Fruit fly (Drosophila melanogaster) whole organism, pupa: ENCODE data around the gene TfIIA-S.
A peak's percentile ranks its signal among the peaks of the same experiment; 100 is the strongest.

Source experiments
- CG10348 ChIP-seq: fragments of 200-800 bp; sonication (Bioruptor generic); IDR thresholded peaks from 2 replicates; pipeline ENCODE4 v1.3.6; 2022; ENCODE audit warnings: missing biosample characterization, missing genetic modification characterization
- CG12605 ChIP-seq: fragments of 200-800 bp; sonication (Bioruptor generic); IDR thresholded peaks from 2 replicates; pipeline ENCODE4 v1.3.6; 2022; ENCODE audit warnings: missing biosample characterization, missing genetic modification characterization
- CG13204 ChIP-seq: fragments of 200-800 bp; sonication (Bioruptor generic); optimal IDR thresholded peaks from 2 replicates; lab custom pipeline; 2018; ENCODE audit warnings: missing biosample characterization, mild to moderate bottlenecking, missing genetic modification characterization, moderate library complexity
- CG14655 ChIP-seq: fragments of 200-800 bp; sonication (Bioruptor generic); optimal IDR thresholded peaks from 3 replicates; lab custom pipeline; 2017; ENCODE audit warnings: mild to moderate bottlenecking, missing biosample characterization, missing genetic modification reagents, missing genetic modification characterization
- CG15710 ChIP-seq: fragments of 200-800 bp; sonication (Bioruptor generic); optimal IDR thresholded peaks from 2 replicates; lab custom pipeline; 2018; ENCODE audit warnings: missing biosample characterization, mild to moderate bottlenecking, missing genetic modification characterization, moderate library complexity
- CG17806 ChIP-seq: fragments of 200-800 bp; sonication (Bioruptor generic); optimal IDR thresholded peaks from 2 replicates; lab custom pipeline; 2018; ENCODE audit warnings: missing biosample characterization, mild to moderate bottlenecking, missing genetic modification characterization, moderate library complexity
- CG32121 ChIP-seq: fragments of 200-800 bp; sonication (Bioruptor generic); IDR thresholded peaks from 2 replicates; pipeline ENCODE4 v1.3.6; 2022; ENCODE audit warnings: missing biosample characterization, missing genetic modification characterization
- CG34367 ChIP-seq: fragments of 200-800 bp; sonication (Bioruptor generic); optimal IDR thresholded peaks from 2 replicates; lab custom pipeline; 2018; ENCODE audit warnings: missing biosample characterization, mild to moderate bottlenecking, missing genetic modification characterization
- CG4496 ChIP-seq: fragments of 200-800 bp; sonication (Bioruptor generic); IDR thresholded peaks from 3 replicates; pipeline ENCODE4 v1.3.6; 2022; ENCODE audit warnings: missing biosample characterization, missing genetic modification characterization
- CG8159 ChIP-seq: fragments of 200-800 bp; sonication (Bioruptor generic); optimal IDR thresholded peaks from 3 replicates; lab custom pipeline; 2018; ENCODE audit warnings: missing biosample characterization, mild to moderate bottlenecking, missing genetic modification characterization, moderate library complexity
- CG8301 ChIP-seq: fragments of 200-800 bp; sonication (Bioruptor generic); optimal IDR thresholded peaks from 2 replicates; lab custom pipeline; 2018; ENCODE audit warnings: missing biosample characterization, mild to moderate bottlenecking, missing genetic modification characterization
- CG9948 ChIP-seq: fragments of 200-800 bp; sonication (Bioruptor generic); optimal IDR thresholded peaks from 2 replicates; lab custom pipeline; 2018; ENCODE audit warnings: missing biosample characterization, mild to moderate bottlenecking, missing genetic modification characterization, moderate library complexity
- D1 ChIP-seq: fragments of 200-800 bp; sonication (Bioruptor generic); optimal IDR thresholded peaks from 2 replicates; lab custom pipeline; 2018; ENCODE audit warnings: missing biosample characterization, mild to moderate bottlenecking, missing genetic modification characterization, moderate library complexity
- EcR ChIP-seq: fragments of 200-800 bp; sonication (Bioruptor generic); optimal IDR thresholded peaks from 3 replicates; lab custom pipeline; 2019; ENCODE audit warnings: missing biosample characterization, missing genetic modification characterization, mild to moderate bottlenecking, moderate library complexity, missing genetic modification reagents
- Ets98B ChIP-seq: fragments of 200-800 bp; sonication (Bioruptor generic); IDR thresholded peaks from 2 replicates; pipeline ENCODE4 v1.3.6; 2022; ENCODE audit warnings: missing biosample characterization, missing genetic modification characterization
- Pif1A ChIP-seq: fragments of 200-800 bp; sonication (Bioruptor generic); optimal IDR thresholded peaks from 3 replicates; lab custom pipeline; 2016; ENCODE audit warnings: missing biosample characterization, missing genetic modification characterization
- Pif1B ChIP-seq: fragments of 200-800 bp; sonication (Bioruptor generic); optimal IDR thresholded peaks from 3 replicates; lab custom pipeline; 2016; ENCODE audit warnings: missing biosample characterization, missing genetic modification characterization
- Snoo ChIP-seq: fragments of 200-800 bp; sonication (Bioruptor generic); optimal IDR thresholded peaks from 3 replicates; lab custom pipeline; 2017; ENCODE audit warnings: missing biosample characterization, mild to moderate bottlenecking, missing genetic modification characterization, inconsistent platforms
- fd96Ca ChIP-seq: fragments of 200-800 bp; sonication (Bioruptor generic); IDR thresholded peaks from 3 replicates; pipeline ENCODE4 v1.3.6; 2022; ENCODE audit warnings: missing biosample characterization, missing genetic modification characterization
- gl ChIP-seq: fragments of 200-800 bp; sonication (Bioruptor generic); optimal IDR thresholded peaks from 2 replicates; lab custom pipeline; 2018; ENCODE audit warnings: missing biosample characterization, mild to moderate bottlenecking, missing genetic modification characterization
- rn ChIP-seq: fragments of 200-800 bp; sonication (Bioruptor generic); IDR thresholded peaks from 2 replicates; pipeline ENCODE4 v1.3.6; 2022; ENCODE audit warnings: missing biosample characterization, missing genetic modification characterization

Gene TfIIA-S

dm6 chr3R:23887572-23887971, 3.3 kb downstream of the TfIIA-S start:
- TF ChIP-seq CG15710 (no peak), Ets98B (GFP tag; lab: Robert Waterston, UW) (peak; percentile 27; the same call in 1 of the 2 replicates), D1 (no peak), CG13204 (GFP tag; lab: Kevin White, UChicago) (no peak), fd96Ca (GFP tag; lab: Robert Waterston, UW) (peak; percentile 75), Snoo (tag; lab: Kevin White, UChicago) (no peak), CG34367 (tag; lab: Kevin White, UChicago) (peak; percentile 10), CG10348 (GFP tag; lab: Robert Waterston, UW) (no peak), CG8159 (tag; lab: Kevin White, UChicago) (no peak), Pif1A (GFP tag; lab: Kevin White, UChicago) (no peak), CG12605 (no peak), CG8301 (tag; lab: Kevin White, UChicago) (peak; percentile 44), Pif1B (GFP tag; lab: Kevin White, UChicago) (no peak), gl (tag; lab: Kevin White, UChicago) (no peak), CG14655 (GFP tag; lab: Kevin White, UChicago) (no peak), rn (GFP tag; lab: Robert Waterston, UW) (0 out of 2 replicates have a peak, but pooled peaks have one; percentile 30), EcR (no peak), CG4496 (GFP tag; lab: Robert Waterston, UW) (peak; percentile 74), CG17806 (tag; lab: Kevin White, UChicago) (peak; percentile 23), CG9948 (tag; lab: Kevin White, UChicago) (no peak), CG32121 (GFP tag; lab: Robert Waterston, UW) (peak; percentile 45)

- TF ChIP-seq CG9948 (tag; lab: Kevin White, UChicago) (peak; percentile 97), CG4496 (GFP tag; lab: Robert Waterston, UW) (peak; percentile 99), Ets98B (GFP tag; lab: Robert Waterston, UW) (peak; percentile 98), CG14655 (GFP tag; lab: Kevin White, UChicago) (peak; percentile 98), CG10348 (GFP tag; lab: Robert Waterston, UW) (peak; percentile 94), fd96Ca (GFP tag; lab: Robert Waterston, UW) (peak; percentile 91), Pif1A (GFP tag; lab: Kevin White, UChicago) (peak; percentile 93), CG12605 (peak; percentile 97), CG32121 (GFP tag; lab: Robert Waterston, UW) (peak; percentile 99), CG34367 (tag; lab: Kevin White, UChicago) (peak; percentile 93), CG8301 (tag; lab: Kevin White, UChicago) (peak; percentile 98), Pif1B (GFP tag; lab: Kevin White, UChicago) (peak; percentile 88), CG8159 (tag; lab: Kevin White, UChicago) (peak; percentile 96), rn (GFP tag; lab: Robert Waterston, UW) (peak; percentile 95), CG15710 (peak; percentile 95), CG17806 (tag; lab: Kevin White, UChicago) (peak; percentile 96), CG13204 (GFP tag; lab: Kevin White, UChicago) (peak; percentile 76), D1 (peak; percentile 86), gl (tag; lab: Kevin White, UChicago) (peak; percentile 82), EcR (no peak), Snoo (tag; lab: Kevin White, UChicago) (peak; percentile 87)
Measured at dm6 chr3R:23887096-23887421, 3.8 kb downstream of the TfIIA-S start.

- TF ChIP-seq CG8301 (tag; lab: Kevin White, UChicago) (peak; percentile 94), CG8159 (tag; lab: Kevin White, UChicago) (peak; percentile 97), CG34367 (tag; lab: Kevin White, UChicago) (peak; percentile 93), fd96Ca (GFP tag; lab: Robert Waterston, UW) (peak; percentile 74), CG32121 (GFP tag; lab: Robert Waterston, UW) (peak; percentile 82), EcR (peak; percentile 65), Pif1B (GFP tag; lab: Kevin White, UChicago) (peak; percentile 94), rn (GFP tag; lab: Robert Waterston, UW) (peak; percentile 70), D1 (peak; percentile 90), Pif1A (GFP tag; lab: Kevin White, UChicago) (peak; percentile 96), CG17806 (tag; lab: Kevin White, UChicago) (peak; percentile 95), Snoo (tag; lab: Kevin White, UChicago) (peak; percentile 95), CG9948 (tag; lab: Kevin White, UChicago) (peak; percentile 96), CG12605 (peak; percentile 86; the same call in 1 of the 2 replicates), CG13204 (GFP tag; lab: Kevin White, UChicago) (peak; percentile 87), gl (tag; lab: Kevin White, UChicago) (peak; percentile 83), Ets98B (GFP tag; lab: Robert Waterston, UW) (peak; percentile 84), CG15710 (peak; percentile 96), CG14655 (GFP tag; lab: Kevin White, UChicago) (peak; percentile 95), CG4496 (GFP tag; lab: Robert Waterston, UW) (peak; percentile 91), CG10348 (GFP tag; lab: Robert Waterston, UW) (no peak)
Measured at dm6 chr3R:23886270-23887095, 4.4 kb downstream of the TfIIA-S start.

- TF ChIP-seq gl (tag; lab: Kevin White, UChicago): no peak
- TF ChIP-seq CG14655 (GFP tag; lab: Kevin White, UChicago): no peak
- no peak for TF ChIP-seq fd96Ca (GFP tag; lab: Robert Waterston, UW)
Measured at dm6 chr3R:23885660-23886059, 5.2 kb downstream of the TfIIA-S start.

dm6 chr3R:23885182-23885581, 5.7 kb downstream of the TfIIA-S start:
- no peak for TF ChIP-seq CG12605
- TF ChIP-seq CG9948 (tag; lab: Kevin White, UChicago): no peak
- no peak for TF ChIP-seq EcR
- TF ChIP-seq Ets98B (GFP tag; lab: Robert Waterston, UW): no peak
- no peak for TF ChIP-seq CG15710
- no peak for TF ChIP-seq Pif1B (GFP tag; lab: Kevin White, UChicago)
- TF ChIP-seq CG17806 (tag; lab: Kevin White, UChicago): no peak
- TF ChIP-seq CG13204 (GFP tag; lab: Kevin White, UChicago): no peak
- no peak for TF ChIP-seq gl (tag; lab: Kevin White, UChicago)
- TF ChIP-seq rn (GFP tag; lab: Robert Waterston, UW): no peak
- no peak for TF ChIP-seq CG8301 (tag; lab: Kevin White, UChicago)
- no peak for TF ChIP-seq CG34367 (tag; lab: Kevin White, UChicago)
- TF ChIP-seq fd96Ca (GFP tag; lab: Robert Waterston, UW): no peak
- TF ChIP-seq CG8159 (tag; lab: Kevin White, UChicago): no peak
- TF ChIP-seq CG14655 (GFP tag; lab: Kevin White, UChicago): no peak
- TF ChIP-seq Snoo (tag; lab: Kevin White, UChicago): no peak
- TF ChIP-seq CG32121 (GFP tag; lab: Robert Waterston, UW): no peak
- no peak for TF ChIP-seq CG10348 (GFP tag; lab: Robert Waterston, UW)
- TF ChIP-seq CG4496 (GFP tag; lab: Robert Waterston, UW): no peak
- TF ChIP-seq, all 21 proteins: peak for 0
